1 fruit fly cellular context compared by ENCODE assay signal in genomic region chr3L:12277054-12277879, dm6.
TF ChIP-seq lines count a peak whose summit lies in the region.

Gene Sms (minus strand): TSS chr3L:12277251.
Gene INPP5E (plus strand): TSS chr3L:12277655.

TF ChIP-seq in whole organism, embryonic, 481 proteins besides CTCF, POLR2A, EP300 and RAD21 (continued from another document and continues in another):
- TF ChIP-seq nerfin-1 (tag; optimal IDR thresholded peaks at IDR 0.05; lab: Kevin White, UChicago) (no peak), Opbp (GFP tag; IDR thresholded peaks at IDR 0.05; lab: Robert Waterston, UW; ENCODE audit: partially characterized antibody) (peak; percentile 86), E2f2 (GFP tag; IDR thresholded peaks at IDR 0.05; lab: Robert Waterston, UW) (peak; percentile 60), Lpt (GFP tag; optimal IDR thresholded peaks at IDR 0.05; lab: Kevin White, UChicago) (no peak), CG12299 (tag; optimal IDR thresholded peaks at IDR 0.05; lab: Kevin White, UChicago) (no peak), CG17385 (GFP tag; optimal IDR thresholded peaks at IDR 0.05; lab: Kevin White, UChicago) (peak; percentile 19), Camta (GFP tag; optimal IDR thresholded peaks at IDR 0.05; lab: Kevin White, UChicago) (no peak), PHDP (tag; optimal IDR thresholded peaks at IDR 0.05; lab: Kevin White, UChicago) (peak; percentile 59), CG11504 (tag; optimal IDR thresholded peaks at IDR 0.05; lab: Kevin White, UChicago) (peak; percentile 67), CG17829 (tag; optimal IDR thresholded peaks at IDR 0.05; lab: Kevin White, UChicago) (peak; percentile 65), CG14050 (GFP tag; IDR thresholded peaks at IDR 0.05; lab: Robert Waterston, UW) (no peak), CrebB (tag; optimal IDR thresholded peaks at IDR 0.05; lab: Kevin White, UChicago) (no peak), bbx (GFP tag; IDR thresholded peaks at IDR 0.05; lab: Robert Waterston, UW; ENCODE audit: partially characterized antibody) (peak; percentile 77), CG12219 (GFP tag; optimal IDR thresholded peaks at IDR 0.05; lab: Kevin White, UChicago) (no peak), nau (GFP tag; optimal IDR thresholded peaks at IDR 0.05; lab: Kevin White, UChicago) (no peak), Gug (GFP tag; IDR thresholded peaks at IDR 0.05; lab: Robert Waterston, UW) (peak; percentile 62; the same call in 2 of the 4 replicates), CG6791 (GFP tag; IDR thresholded peaks at IDR 0.05; lab: Robert Waterston, UW; ENCODE audit: partially characterized antibody) (peak; percentile 89), fd102C (GFP tag; optimal IDR thresholded peaks at IDR 0.05; lab: Kevin White, UChicago) (no peak), crc (GFP tag; optimal IDR thresholded peaks at IDR 0.05; lab: Kevin White, UChicago) (no peak), B-H2 (GFP tag; optimal IDR thresholded peaks at IDR 0.05; lab: Kevin White, UChicago) (no peak), CG30403 (GFP tag; optimal IDR thresholded peaks at IDR 0.05; lab: Kevin White, UChicago) (peak; percentile 74), CG17802 (tag; optimal IDR thresholded peaks at IDR 0.05; lab: Kevin White, UChicago) (no peak), CG14014 (GFP tag; IDR thresholded peaks at IDR 0.05; lab: Robert Waterston, UW) (peak; percentile 51; the same call in 1 of the 2 replicates), Antp (GFP tag; optimal IDR thresholded peaks at IDR 0.05; lab: Kevin White, UChicago) (no peak), ro (GFP tag; IDR thresholded peaks at IDR 0.05; lab: Robert Waterston, UW) (no peak), fru (optimal IDR thresholded peaks at IDR 0.05; lab: Kevin White, UChicago) (no peak), CG11456 (GFP tag; IDR thresholded peaks at IDR 0.05; lab: Robert Waterston, UW) (peak; percentile 79), CG10366 (GFP tag; IDR thresholded peaks at IDR 0.05; lab: Robert Waterston, UW) (peak; percentile 49), Neu2 (GFP tag; optimal IDR thresholded peaks at IDR 0.05; lab: Kevin White, UChicago; ENCODE audit: borderline replicate concordance) (no peak), CG17359 (tag; optimal IDR thresholded peaks at IDR 0.05; lab: Kevin White, UChicago) (peak; percentile 55), ftz-f1 (GFP tag; optimal IDR thresholded peaks at IDR 0.05; lab: Kevin White, UChicago) (no peak), ap (GFP tag; IDR thresholded peaks at IDR 0.05; lab: Robert Waterston, UW) (no peak), Ssrp (tag; optimal IDR thresholded peaks at IDR 0.05; lab: Kevin White, UChicago) (peak; percentile 62), btn (GFP tag; optimal IDR thresholded peaks at IDR 0.05; lab: Kevin White, UChicago) (no peak), zfh1 (GFP tag; IDR thresholded peaks at IDR 0.05; lab: Robert Waterston, UW) (peak; percentile 46; the same call in 1 of the 3 replicates), CG12155 (GFP tag; optimal IDR thresholded peaks at IDR 0.05; lab: Kevin White, UChicago) (peak; percentile 43), Myb (GFP tag; optimal IDR thresholded peaks at IDR 0.05; lab: Kevin White, UChicago) (no peak), pros (GFP tag; optimal IDR thresholded peaks at IDR 0.05; lab: Kevin White, UChicago) (no peak), CG7271 (tag; optimal IDR thresholded peaks at IDR 0.05; lab: Kevin White, UChicago) (peak; percentile 27), CG13775 (GFP tag; optimal IDR thresholded peaks at IDR 0.05; lab: Kevin White, UChicago) (peak; percentile 69), lbe (GFP tag; optimal IDR thresholded peaks at IDR 0.05; lab: Kevin White, UChicago) (no peak), sc (optimal IDR thresholded peaks at IDR 0.05; lab: Kevin White, UChicago) (no peak), sc (GFP tag; optimal IDR thresholded peaks at IDR 0.05; lab: Kevin White, UChicago) (no peak), CG4360 (GFP tag; IDR thresholded peaks at IDR 0.05; lab: Robert Waterston, UW) (0 out of 2 replicates have a peak, but pooled peaks have one; percentile 23), tx (GFP tag; optimal IDR thresholded peaks at IDR 0.05; lab: Kevin White, UChicago) (no peak), CG7786 (GFP tag; optimal IDR thresholded peaks at IDR 0.05; lab: Kevin White, UChicago) (no peak), disco-r (GFP tag; optimal IDR thresholded peaks at IDR 0.05; lab: Kevin White, UChicago) (no peak), ham (GFP tag; IDR thresholded peaks at IDR 0.05; lab: Robert Waterston, UW) (no peak), CG11723 (GFP tag; optimal IDR thresholded peaks at IDR 0.05; lab: Kevin White, UChicago) (no peak), dmrt11E (tag; optimal IDR thresholded peaks at IDR 0.05; lab: Kevin White, UChicago) (peak; percentile 72), Dref (GFP tag; IDR thresholded peaks at IDR 0.05; lab: Robert Waterston, UW) (peak; percentile 91), cas (GFP tag; IDR thresholded peaks at IDR 0.05; lab: Robert Waterston, UW) (no peak), gem (tag; optimal IDR thresholded peaks at IDR 0.05; lab: Kevin White, UChicago) (peak; percentile 76), trh (GFP tag; optimal IDR thresholded peaks at IDR 0.05; lab: Kevin White, UChicago) (no peak), ase (GFP tag; IDR thresholded peaks at IDR 0.05; lab: Robert Waterston, UW) (no peak), cwo (GFP tag; optimal IDR thresholded peaks at IDR 0.05; lab: Kevin White, UChicago) (no peak), D19B (GFP tag; optimal IDR thresholded peaks at IDR 0.05; lab: Kevin White, UChicago) (no peak), CG14667 (GFP tag; IDR thresholded peaks at IDR 0.05; lab: Robert Waterston, UW) (peak; percentile 48; the same call in 1 of the 2 replicates), CG1529 (GFP tag; optimal IDR thresholded peaks at IDR 0.05; lab: Kevin White, UChicago) (no peak), inv (GFP tag; IDR thresholded peaks at IDR 0.05; lab: Robert Waterston, UW; ENCODE audit: partially characterized antibody) (peak; percentile 89), phol (tag; optimal IDR thresholded peaks at IDR 0.05; lab: Kevin White, UChicago) (peak; percentile 65), pan (optimal IDR thresholded peaks at IDR 0.05; lab: Kevin White, UChicago) (no peak), pan (GFP tag; optimal IDR thresholded peaks at IDR 0.05 in 1 of 2, IDR thresholded peaks at IDR 0.05 in 1 of 2) (no peak), Hand (GFP tag; optimal IDR thresholded peaks at IDR 0.05; lab: Kevin White, UChicago) (no peak), Sin3A (optimal IDR thresholded peaks at IDR 0.05; lab: Kevin White, UChicago) (peak; percentile 26), Taf1 (GFP tag; IDR thresholded peaks at IDR 0.05; lab: Robert Waterston, UW) (peak; percentile 47; the same call in 1 of the 2 replicates), CHES-1-like (GFP tag; optimal IDR thresholded peaks at IDR 0.05; lab: Kevin White, UChicago) (peak; percentile 16), danr (GFP tag; IDR thresholded peaks at IDR 0.05; lab: Robert Waterston, UW) (no peak), NC2β (GFP tag; optimal IDR thresholded peaks at IDR 0.05; lab: Kevin White, UChicago) (no peak), Aef1 (GFP tag; IDR thresholded peaks at IDR 0.05; lab: Robert Waterston, UW) (no peak), CG12071 (GFP tag; optimal IDR thresholded peaks at IDR 0.05; lab: Kevin White, UChicago) (no peak), pum (GFP tag; optimal IDR thresholded peaks at IDR 0.05; lab: Kevin White, UChicago) (peak; percentile 3), twi (tag; optimal IDR thresholded peaks at IDR 0.05; lab: Kevin White, UChicago) (peak; percentile 3), MBD-R2 (GFP tag; IDR thresholded peaks at IDR 0.05; lab: Robert Waterston, UW) (peak; percentile 26), usp (GFP tag; optimal IDR thresholded peaks at IDR 0.05; lab: Kevin White, UChicago) (no peak), H2.0 (GFP tag; IDR thresholded peaks at IDR 0.05; lab: Robert Waterston, UW) (0 out of 2 replicates have a peak, but pooled peaks have one; percentile 27), p53 (GFP tag; optimal IDR thresholded peaks at IDR 0.05; lab: Kevin White, UChicago) (no peak), caup (GFP tag; optimal IDR thresholded peaks at IDR 0.05; lab: Kevin White, UChicago; ENCODE audit: severe bottlenecking) (peak; percentile 17), oc (tag; optimal IDR thresholded peaks at IDR 0.05; lab: Kevin White, UChicago) (no peak), HmgZ (tag; optimal IDR thresholded peaks at IDR 0.05; lab: Kevin White, UChicago) (peak; percentile 52), klu (GFP tag; IDR thresholded peaks at IDR 0.05; lab: Robert Waterston, UW) (peak; percentile 79), gt (GFP tag; IDR thresholded peaks at IDR 0.05; lab: Robert Waterston, UW) (no peak), zfh2 (GFP tag; optimal IDR thresholded peaks at IDR 0.05; lab: Kevin White, UChicago) (peak; percentile 48), fd64A (GFP tag; optimal IDR thresholded peaks at IDR 0.05; lab: Kevin White, UChicago) (no peak), HLH54F (GFP tag; optimal IDR thresholded peaks at IDR 0.05; lab: Kevin White, UChicago) (peak; percentile 44), tin (GFP tag; optimal IDR thresholded peaks at IDR 0.05; lab: Kevin White, UChicago) (peak; percentile 60), Trl (optimal IDR thresholded peaks at IDR 0.05; lab: Kevin White, UChicago) (no peak), Trl (GFP tag; optimal IDR thresholded peaks at IDR 0.05; lab: Kevin White, UChicago) (no peak), CG14965 (GFP tag; optimal IDR thresholded peaks at IDR 0.05; lab: Kevin White, UChicago; ENCODE audit: borderline replicate concordance) (no peak), ash1 (GFP tag; optimal IDR thresholded peaks at IDR 0.05; lab: Kevin White, UChicago) (no peak), ara (GFP tag; IDR thresholded peaks at IDR 0.05; lab: Robert Waterston, UW) (no peak), Atf3 (GFP tag; optimal IDR thresholded peaks at IDR 0.05; lab: Kevin White, UChicago) (no peak), hbn (GFP tag; IDR thresholded peaks at IDR 0.05; lab: Robert Waterston, UW; ENCODE audit: partially characterized antibody) (peak; percentile 80), tll (GFP tag; optimal IDR thresholded peaks at IDR 0.05; lab: Kevin White, UChicago) (no peak), CG10209 (GFP tag; optimal IDR thresholded peaks at IDR 0.05; lab: Kevin White, UChicago) (peak; percentile 45), Ada2b (GFP tag; IDR thresholded peaks at IDR 0.05; lab: Robert Waterston, UW) (no peak), CG6689 (GFP tag; IDR thresholded peaks at IDR 0.05; lab: Robert Waterston, UW) (peak; percentile 43), Fer3 (tag; optimal IDR thresholded peaks at IDR 0.05; lab: Kevin White, UChicago) (peak; percentile 21), HLH4C (GFP tag; IDR thresholded peaks at IDR 0.05; lab: Robert Waterston, UW; ENCODE audit: partially characterized antibody) (peak; percentile 80), mam (GFP tag; optimal IDR thresholded peaks at IDR 0.05; lab: Kevin White, UChicago) (no peak), sqz (GFP tag; optimal IDR thresholded peaks at IDR 0.05; lab: Kevin White, UChicago) (no peak), CG3281 (GFP tag; optimal IDR thresholded peaks at IDR 0.05; lab: Kevin White, UChicago) (peak; percentile 58), CG11247 (GFP tag; IDR thresholded peaks at IDR 0.05; lab: Robert Waterston, UW) (no peak; the same call in 1 of the 2 replicates), CG6254 (GFP tag; optimal IDR thresholded peaks at IDR 0.05; lab: Kevin White, UChicago) (peak; percentile 11), sisA (GFP tag; IDR thresholded peaks at IDR 0.05; lab: Robert Waterston, UW) (peak; percentile 44), CG9727 (GFP tag; optimal IDR thresholded peaks at IDR 0.05; lab: Kevin White, UChicago) (peak; percentile 73), mirr (GFP tag; optimal IDR thresholded peaks at IDR 0.05; lab: Kevin White, UChicago) (no peak), Oaz (GFP tag; IDR thresholded peaks at IDR 0.05; lab: Robert Waterston, UW) (no peak), sim (GFP tag; IDR thresholded peaks at IDR 0.05; lab: Robert Waterston, UW) (no peak), stwl (tag; optimal IDR thresholded peaks at IDR 0.05; lab: Kevin White, UChicago) (peak; percentile 25), bab2 (GFP tag; optimal IDR thresholded peaks at IDR 0.05; lab: Kevin White, UChicago) (no peak), CG4707 (GFP tag; optimal IDR thresholded peaks at IDR 0.05; lab: Kevin White, UChicago) (no peak), Nf-YC (tag; optimal IDR thresholded peaks at IDR 0.05; lab: Kevin White, UChicago) (peak; percentile 61), sr (GFP tag; IDR thresholded peaks at IDR 0.05; lab: Robert Waterston, UW) (0 out of 3 replicates have a peak, but pooled peaks have one; percentile 24), cg (GFP tag; optimal IDR thresholded peaks at IDR 0.05; lab: Kevin White, UChicago) (no peak), CG9876 (GFP tag; optimal IDR thresholded peaks at IDR 0.05; lab: Kevin White, UChicago) (no peak), bsh (GFP tag; optimal IDR thresholded peaks at IDR 0.05; lab: Kevin White, UChicago) (peak in 1 of 2 experiments; percentile 50), pb (GFP tag; optimal IDR thresholded peaks at IDR 0.05; lab: Kevin White, UChicago) (no peak), CG8478 (optimal IDR thresholded peaks at IDR 0.05; lab: Kevin White, UChicago) (no peak), CG2678 (tag; optimal IDR thresholded peaks at IDR 0.05; lab: Kevin White, UChicago) (peak; percentile 70), CG9437 (GFP tag; optimal IDR thresholded peaks at IDR 0.05; lab: Kevin White, UChicago) (peak; percentile 53), sens-2 (GFP tag; IDR thresholded peaks at IDR 0.05; lab: Robert Waterston, UW) (no peak), rib (GFP tag; IDR thresholded peaks at IDR 0.05; lab: Robert Waterston, UW) (peak; percentile 36; the same call in 1 of the 2 replicates), CG32767 (GFP tag; IDR thresholded peaks at IDR 0.05; lab: Robert Waterston, UW) (no peak), ci (GFP tag; IDR thresholded peaks at IDR 0.05; lab: Robert Waterston, UW) (peak; percentile 7; the same call in 1 of the 3 replicates), CG3407 (GFP tag; optimal IDR thresholded peaks at IDR 0.05; lab: Kevin White, UChicago) (no peak), CG12942 (GFP tag; optimal IDR thresholded peaks at IDR 0.05; lab: Kevin White, UChicago) (peak; percentile 38), CG31365 (tag; optimal IDR thresholded peaks at IDR 0.05; lab: Kevin White, UChicago) (no peak), E2f1 (GFP tag; IDR thresholded peaks at IDR 0.05; lab: Robert Waterston, UW) (no peak; the same call in 1 of the 2 replicates), GATAe (GFP tag; conservative IDR thresholded peaks at IDR 0.05; lab: Robert Waterston, UW) (no peak), org-1 (GFP tag; optimal IDR thresholded peaks at IDR 0.05; lab: Kevin White, UChicago) (no peak), CG4282 (GFP tag; optimal IDR thresholded peaks at IDR 0.05; lab: Kevin White, UChicago) (no peak), D (optimal IDR thresholded peaks at IDR 0.05; lab: Kevin White, UChicago) (no peak), D (GFP tag; optimal IDR thresholded peaks at IDR 0.05; lab: Kevin White, UChicago) (no peak)
